Worm (Caenorhabditis elegans): ENCODE data around the gene C07B5.6.

Gene C07B5.6

ce11 chrX:9518719-9519118, at the start of gene C07B5.6:
C07B5.6 (plus strand) TSS chrX:9519019.
- no peak for TF ChIP-seq ceh-19 (GFP tag; optimal IDR thresholded peaks at IDR 0.05)
- TF ChIP-seq unc-42 (tag; optimal IDR thresholded peaks at IDR 0.05): no peak
- no peak for TF ChIP-seq sox-2 (GFP tag; IDR thresholded peaks at IDR 0.05)
- TF ChIP-seq unc-86 (tag; optimal IDR thresholded peaks at IDR 0.05): no peak
- no peak for TF ChIP-seq F13H6.1 (tag; optimal IDR thresholded peaks at IDR 0.05)
- no peak for TF ChIP-seq ceh-30 (tag; optimal IDR thresholded peaks at IDR 0.05)
- TF ChIP-seq dmd-4 (tag; optimal IDR thresholded peaks at IDR 0.05; ENCODE audit: borderline replicate concordance): no peak
- TF ChIP-seq eyg-1 (tag; optimal IDR thresholded peaks at IDR 0.05): no peak
- TF ChIP-seq lin-11 (tag; optimal IDR thresholded peaks at IDR 0.05): no peak
- TF ChIP-seq syd-9 (tag; optimal IDR thresholded peaks at IDR 0.05): no peak
- no peak for TF ChIP-seq fkh-6 (tag; optimal IDR thresholded peaks at IDR 0.05)
- no peak for TF ChIP-seq hlh-30 (tag; optimal IDR thresholded peaks at IDR 0.05; ENCODE audit: insufficient read depth)
- TF ChIP-seq ceh-6 (GFP tag; optimal IDR thresholded peaks at IDR 0.05): no peak

- TF ChIP-seq T23F11.4 (GFP tag; optimal IDR thresholded peaks at IDR 0.05) (no peak), dmd-4 (tag; optimal IDR thresholded peaks at IDR 0.05; ENCODE audit: borderline replicate concordance) (no peak), pax-1 (tag; optimal IDR thresholded peaks at IDR 0.05) (no peak), unc-42 (tag; optimal IDR thresholded peaks at IDR 0.05) (no peak)
Measured at ce11 chrX:9472170-9472569, 46.6 kb upstream of the C07B5.6 start, which contains the start of gene gap-2. gap-2 (plus strand) TSS chrX:9472470.

ce11 chrX:9476752-9477151, 42.1 kb upstream of the C07B5.6 start:
- TF ChIP-seq pros-1 (tag; optimal IDR thresholded peaks at IDR 0.05) (no peak), ahr-1 (tag; optimal IDR thresholded peaks at IDR 0.05) (no peak), ceh-6 (GFP tag; optimal IDR thresholded peaks at IDR 0.05) (no peak), hlh-13 (GFP tag; optimal IDR thresholded peaks at IDR 0.05) (no peak), unc-55 (GFP tag; optimal IDR thresholded peaks at IDR 0.05) (no peak), hlh-15 (tag; optimal IDR thresholded peaks at IDR 0.05) (no peak), nhr-11 (tag; optimal IDR thresholded peaks at IDR 0.05) (no peak), Y22D7AL.16 (tag; optimal IDR thresholded peaks at IDR 0.05) (no peak), sdc-2 (tag; optimal IDR thresholded peaks at IDR 0.05) (no peak), ceh-45 (GFP tag; IDR thresholded peaks at IDR 0.05) (no peak), unc-42 (tag; optimal IDR thresholded peaks at IDR 0.05) (no peak), fkh-10 (GFP tag; optimal IDR thresholded peaks at IDR 0.05) (no peak), gmeb-2 (tag; optimal IDR thresholded peaks at IDR 0.05) (no peak), ref-2 (tag; optimal IDR thresholded peaks at IDR 0.05) (no peak), pag-3 (tag; optimal IDR thresholded peaks at IDR 0.05; ENCODE audit: borderline replicate concordance) (no peak), ama-1 (optimal IDR thresholded peaks at IDR 0.05) (no peak), dve-1 (tag; optimal IDR thresholded peaks at IDR 0.05) (no peak), hlh-30 (tag; optimal IDR thresholded peaks at IDR 0.05; ENCODE audit: insufficient read depth) (no peak), K02D7.2 (tag; optimal IDR thresholded peaks at IDR 0.05) (no peak)

ce11 chrX:9483754-9484153, 35.1 kb upstream of the C07B5.6 start:
- TF ChIP-seq fkh-10 (GFP tag; optimal IDR thresholded peaks at IDR 0.05) (no peak), ceh-14 (tag; optimal IDR thresholded peaks at IDR 0.05) (no peak), C38D4.7 (GFP tag; optimal IDR thresholded peaks at IDR 0.05) (no peak), pag-3 (tag; optimal IDR thresholded peaks at IDR 0.05; ENCODE audit: borderline replicate concordance) (no peak), nfya-1 (tag; optimal IDR thresholded peaks at IDR 0.05) (no peak), pha-2 (tag; optimal IDR thresholded peaks at IDR 0.05) (no peak), nhr-232 (tag; optimal IDR thresholded peaks at IDR 0.05) (no peak), C08G9.2 (tag; optimal IDR thresholded peaks at IDR 0.05) (no peak), gmeb-2 (tag; optimal IDR thresholded peaks at IDR 0.05) (no peak), nhr-11 (tag; optimal IDR thresholded peaks at IDR 0.05) (no peak), sdc-2 (tag; optimal IDR thresholded peaks at IDR 0.05) (no peak), tbx-2 (tag; optimal IDR thresholded peaks at IDR 0.05) (no peak), unc-86 (tag; optimal IDR thresholded peaks at IDR 0.05) (no peak), ceh-45 (GFP tag; IDR thresholded peaks at IDR 0.05) (no peak), rnt-1 (tag; optimal IDR thresholded peaks at IDR 0.05) (no peak), ceh-19 (GFP tag; optimal IDR thresholded peaks at IDR 0.05) (no peak), dmd-4 (tag; optimal IDR thresholded peaks at IDR 0.05; ENCODE audit: borderline replicate concordance) (no peak), zip-5 (tag; optimal IDR thresholded peaks at IDR 0.05) (no peak), unc-42 (tag; optimal IDR thresholded peaks at IDR 0.05) (no peak), pqm-1 (tag; optimal IDR thresholded peaks at IDR 0.05) (no peak)

All from whole organism, late embryonic.